Fruit fly (Drosophila melanogaster): ENCODE measurements around the gene Bet1.
A peak's percentile ranks its signal among the peaks of the same experiment; 100 is the strongest.

DNA sequence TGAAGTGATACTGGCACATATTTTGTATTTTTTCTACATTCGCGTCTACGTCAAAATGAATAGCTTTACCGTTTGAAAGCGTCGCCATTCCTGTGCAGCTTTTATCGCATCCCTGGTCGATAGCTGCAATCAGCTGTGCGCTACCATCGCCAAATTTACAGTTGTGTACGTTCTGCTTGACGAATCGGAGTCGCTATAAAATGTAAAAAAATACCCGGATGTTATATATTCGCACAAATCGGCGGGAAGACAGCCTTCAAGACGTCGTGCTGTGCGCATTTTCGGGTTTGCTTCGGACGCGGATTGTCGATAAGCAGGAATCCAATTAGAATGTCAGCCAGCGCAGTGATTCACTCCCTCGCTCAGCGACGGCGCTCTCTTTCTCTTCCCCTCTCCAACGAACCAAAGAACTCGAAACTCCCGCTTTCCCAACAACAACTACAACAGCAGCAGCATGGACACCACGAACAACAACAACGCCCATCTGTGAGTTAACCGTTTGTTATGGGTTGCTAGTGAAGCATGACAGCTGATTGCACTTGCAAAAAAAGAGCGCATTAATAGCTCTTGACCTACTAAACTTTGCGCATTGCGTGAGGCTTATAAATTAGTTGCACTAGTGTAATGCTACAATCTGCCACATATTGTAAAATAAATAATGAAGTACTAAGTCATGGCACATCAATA lies 33.6 kb downstream of the Bet1 start:
- TF ChIP-seq kay (GFP tag; ENCODE audit: borderline replicate concordance) = peak; percentile 67
- no peak for TF ChIP-seq cnc (optimal IDR thresholded peaks at IDR 0.05)
- peak; percentile 13 for TF ChIP-seq tj (GFP tag; optimal IDR thresholded peaks at IDR 0.05)
- TF ChIP-seq Crg-1 (GFP tag; optimal IDR thresholded peaks at IDR 0.05) = no peak
- TF ChIP-seq CG7101 (tag; optimal IDR thresholded peaks at IDR 0.05) = no peak
- peak; percentile 53 for TF ChIP-seq pad (GFP tag; optimal IDR thresholded peaks at IDR 0.05)
- no peak for TF ChIP-seq cic (GFP tag; optimal IDR thresholded peaks at IDR 0.05)
- TF ChIP-seq Clk (GFP tag; optimal IDR thresholded peaks at IDR 0.05) = no peak
- TF ChIP-seq CG33017 (tag; optimal IDR thresholded peaks at IDR 0.05) = peak; percentile 35
- peak; percentile 38 for TF ChIP-seq bab1 (GFP tag; optimal IDR thresholded peaks at IDR 0.05)
- TF ChIP-seq CG14711 (tag; optimal IDR thresholded peaks at IDR 0.05) = no peak
- TF ChIP-seq Mnt (GFP tag; optimal IDR thresholded peaks at IDR 0.05) = peak; percentile 46

All from whole organism, adult.